Fruit fly (Drosophila melanogaster): ENCODE results near the gene Mlc-c.

DNA sequence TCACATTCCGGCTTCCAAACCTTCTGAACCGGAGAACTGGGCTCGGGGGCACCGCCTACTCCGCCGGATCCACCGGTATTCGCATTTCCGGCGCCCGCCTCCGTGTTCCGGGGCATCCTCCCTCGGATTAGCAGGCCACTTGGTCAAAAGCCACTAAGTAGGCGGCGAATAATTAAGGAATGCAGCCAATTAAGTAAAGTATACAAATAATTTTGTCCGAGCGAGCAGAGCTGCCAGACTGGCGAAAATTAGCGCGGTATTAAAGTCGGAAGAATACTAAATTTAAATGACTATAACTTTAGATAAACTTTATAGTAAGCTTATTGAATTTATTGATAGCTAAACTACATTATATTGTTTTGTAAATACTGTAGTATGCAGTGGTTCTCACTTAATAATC, 3.8 kb downstream of the Mlc-c start, which contains the start of gene RhoGAP5A:
- TF ChIP-seq CG8478 (optimal IDR thresholded peaks at IDR 0.05): no peak
- TF ChIP-seq Dll (optimal IDR thresholded peaks at IDR 0.05): no peak

Measured in whole organism.